Worm (Caenorhabditis elegans): ENCODE results near the gene cct-8.

ce11 chrIV:1108030-1108429, 14.3 kb upstream of the cct-8 start:
- TF ChIP-seq ctbp-1 (GFP tag; IDR thresholded peaks at IDR 0.05) (no peak), jun-1 (tag; optimal IDR thresholded peaks at IDR 0.05) (no peak), nhr-48 (tag; optimal IDR thresholded peaks at IDR 0.05) (no peak), dpl-1 (GFP tag; optimal IDR thresholded peaks at IDR 0.05) (no peak), lsy-2 (tag; optimal IDR thresholded peaks at IDR 0.05) (no peak), skn-1 (tag; optimal IDR thresholded peaks at IDR 0.05) (no peak), pha-4 (GFP tag; IDR thresholded peaks at IDR 0.05) (no peak), pha-4 (tag; optimal IDR thresholded peaks at IDR 0.05) (no peak), dve-1 (tag; optimal IDR thresholded peaks at IDR 0.05; ENCODE audit: insufficient read depth) (no peak), unc-62 (GFP tag; optimal IDR thresholded peaks at IDR 0.05 in 1 of 2) (no peak), unc-62 (tag; optimal IDR thresholded peaks at IDR 0.05) (no peak)

Measured in whole organism, L4 larva.